Fruit fly (Drosophila melanogaster) whole organism, embryonic: Measurements from ENCODE around the gene CG7006.
A peak's percentile ranks its signal among the peaks of the same experiment; 100 is the strongest.

ENCODE experiments used
- Blimp-1 ChIP-seq: fragments of 200-800 bp; sonication (Bioruptor generic); optimal IDR thresholded peaks from 3 replicates; lab custom pipeline; 2018; ENCODE audit warnings: missing biosample characterization, missing genetic modification characterization, mild to moderate bottlenecking, moderate library complexity, missing genetic modification reagents
- CG10274 ChIP-seq: fragments of 200-800 bp; sonication (Bioruptor generic); optimal IDR thresholded peaks from 3 replicates; lab custom pipeline; 2017; ENCODE audit warnings: missing biosample characterization, mild to moderate bottlenecking, missing genetic modification characterization
- CG10366 ChIP-seq: fragments of 200-800 bp; sonication (Bioruptor generic); IDR thresholded peaks from 2 replicates; pipeline ENCODE4 v1.3.6; 2022; ENCODE audit warnings: missing biosample characterization, missing genetic modification characterization
- CG10543 ChIP-seq: fragments of 200-800 bp; sonication (Bioruptor generic); optimal IDR thresholded peaks from 3 replicates; lab custom pipeline; 2017; ENCODE audit warnings: missing biosample characterization, mild to moderate bottlenecking, missing genetic modification characterization, moderate library complexity
- CG12942 ChIP-seq: fragments of 200-800 bp; sonication (Bioruptor generic); optimal IDR thresholded peaks from 3 replicates; lab custom pipeline; 2016; ENCODE audit warnings: missing biosample characterization, missing genetic modification characterization
- CG15011 ChIP-seq: fragments of 200-800 bp; sonication (Bioruptor generic); optimal IDR thresholded peaks from 3 replicates; lab custom pipeline; 2018; ENCODE audit warnings: missing biosample characterization, mild to moderate bottlenecking, missing genetic modification characterization
- CG1529 ChIP-seq: fragments of 200-800 bp; sonication (Bioruptor generic); optimal IDR thresholded peaks from 3 replicates; lab custom pipeline; 2018; ENCODE audit warnings: missing biosample characterization, missing genetic modification characterization
- CG1603 ChIP-seq: fragments of 200-800 bp; sonication (Bioruptor generic); optimal IDR thresholded peaks from 2 replicates; lab custom pipeline; 2019; ENCODE audit warnings: missing biosample characterization, mild to moderate bottlenecking, missing genetic modification characterization, moderate library complexity
- CG16815 ChIP-seq: fragments of 200-800 bp; sonication (Bioruptor generic); optimal IDR thresholded peaks from 3 replicates; lab custom pipeline; 2017; ENCODE audit warnings: missing biosample characterization, mild to moderate bottlenecking, missing genetic modification characterization
- CG17328 ChIP-seq: fragments of 200-800 bp; sonication (Bioruptor generic); IDR thresholded peaks from 2 replicates; pipeline ENCODE4 v1.3.6; 2022; ENCODE audit warnings: missing biosample characterization, missing genetic modification characterization
- CG18011 ChIP-seq: fragments of 200-800 bp; sonication (Bioruptor generic); optimal IDR thresholded peaks from 2 replicates; lab custom pipeline; 2017; ENCODE audit warnings: missing biosample characterization, missing genetic modification characterization, mild to moderate bottlenecking, moderate library complexity, missing genotype
- CG18599 ChIP-seq: fragments of 200-800 bp; sonication (Bioruptor generic); optimal IDR thresholded peaks from 3 replicates; lab custom pipeline; 2017; ENCODE audit warnings: missing biosample characterization, missing genetic modification characterization, mild to moderate bottlenecking, moderate library complexity, missing genetic modification reagents
- CG18619 ChIP-seq: fragments of 200-800 bp; sonication (Bioruptor generic); optimal IDR thresholded peaks from 3 replicates; lab custom pipeline; 2017; ENCODE audit warnings: missing biosample characterization, mild to moderate bottlenecking, missing genetic modification characterization
- CG2120 ChIP-seq: fragments of 200-800 bp; sonication (Bioruptor generic); optimal IDR thresholded peaks from 3 replicates; lab custom pipeline; 2016; ENCODE audit warnings: missing biosample characterization, missing genetic modification characterization
- CG2202 ChIP-seq: fragments of 200-800 bp; sonication (Bioruptor generic); optimal IDR thresholded peaks from 2 replicates; lab custom pipeline; 2018; ENCODE audit warnings: missing biosample characterization, mild to moderate bottlenecking, missing genetic modification characterization
- CG2712 ChIP-seq: fragments of 200-800 bp; optimal IDR thresholded peaks from 3 replicates; lab custom pipeline; 2019; ENCODE audit warnings: missing biosample characterization, mild to moderate bottlenecking, missing genetic modification characterization, moderate library complexity
- CG3163 ChIP-seq: fragments of 200-800 bp; sonication (Bioruptor generic); optimal IDR thresholded peaks from 3 replicates; lab custom pipeline; 2016; ENCODE audit warnings: missing biosample characterization, missing genetic modification characterization
- CG33213 ChIP-seq: fragments of 200-800 bp; sonication (Bioruptor generic); optimal IDR thresholded peaks from 3 replicates; lab custom pipeline; 2016; ENCODE audit warnings: missing biosample characterization, missing genetic modification characterization
- CG6791 ChIP-seq: fragments of 200-800 bp; sonication (Bioruptor generic); IDR thresholded peaks from 3 replicates; pipeline ENCODE4 v1.3.6; 2022; ENCODE audit warnings: missing biosample characterization, missing genetic modification characterization; ENCODE audit not compliant: partially characterized antibody
- CG7963 ChIP-seq: fragments of 200-800 bp; sonication (Bioruptor generic); IDR thresholded peaks from 3 replicates; pipeline ENCODE4 v1.3.6; 2022; ENCODE audit warnings: missing biosample characterization, missing genetic modification characterization; ENCODE audit not compliant: partially characterized antibody
- CG8281 ChIP-seq: fragments of 200-800 bp; sonication (Bioruptor generic); optimal IDR thresholded peaks from 2 replicates; lab custom pipeline; 2018; ENCODE audit warnings: missing biosample characterization, mild to moderate bottlenecking, missing genetic modification characterization, moderate library complexity
- CG8290 ChIP-seq, 3 experiments: fragments of 200-800 bp; sonication (Bioruptor generic); optimal IDR thresholded peaks; 2 replicates each; lab custom pipeline; 2016 to 2019; ENCODE audit warnings: missing biosample characterization in 3 of 3, missing genetic modification characterization in 3 of 3, mild to moderate bottlenecking in 2 of 3, moderate library complexity in 1 of 3
- CG8924 ChIP-seq: fragments of 200-800 bp; optimal IDR thresholded peaks from 3 replicates; lab custom pipeline; 2019; ENCODE audit warnings: missing biosample characterization, mild to moderate bottlenecking, missing genetic modification characterization, moderate library complexity
- CG8944 ChIP-seq: fragments of 200-800 bp; sonication (Bioruptor generic); optimal IDR thresholded peaks from 3 replicates; lab custom pipeline; 2016; ENCODE audit warnings: missing biosample characterization, missing genetic modification characterization
- CG9797 ChIP-seq: fragments of 200-800 bp; sonication (Bioruptor generic); optimal IDR thresholded peaks from 3 replicates; lab custom pipeline; 2018; ENCODE audit warnings: missing biosample characterization, mild to moderate bottlenecking, missing genetic modification characterization
- CG9876 ChIP-seq: fragments of 200-800 bp; sonication (Bioruptor generic); optimal IDR thresholded peaks from 2 replicates; lab custom pipeline; 2016; ENCODE audit warnings: missing biosample characterization, missing genetic modification characterization
- Camta ChIP-seq: fragments of 200-800 bp; sonication (Bioruptor generic); optimal IDR thresholded peaks from 2 replicates; lab custom pipeline; 2016; ENCODE audit warnings: missing biosample characterization, missing genetic modification characterization
- CoRest ChIP-seq: fragments of 200-800 bp; sonication (Bioruptor generic); optimal IDR thresholded peaks from 3 replicates; lab custom pipeline; 2018; ENCODE audit warnings: missing biosample characterization, mild to moderate bottlenecking, missing genetic modification characterization, moderate library complexity
- Doc2 ChIP-seq: fragments of 200-800 bp; sonication (Bioruptor generic); IDR thresholded peaks from 2 replicates; pipeline ENCODE4 v1.3.6; 2022; ENCODE audit warnings: missing biosample characterization, missing genetic modification characterization
- GATAe ChIP-seq: fragments of 200-800 bp; sonication (Bioruptor generic); conservative IDR thresholded peaks from 2 replicates; pipeline ENCODE4 v1.3.6; 2022; ENCODE audit warnings: missing biosample characterization, missing genetic modification characterization
- Hr39 ChIP-seq: fragments of >200 bp; optimal IDR thresholded peaks from 2 replicates; lab custom pipeline; 2017
- Lim3 ChIP-seq: fragments of 200-800 bp; sonication (Bioruptor generic); IDR thresholded peaks from 2 replicates; pipeline ENCODE4 v1.3.6; 2022; ENCODE audit warnings: missing biosample characterization, missing genetic modification characterization
- MESR4 ChIP-seq: fragments of 200-800 bp; sonication (Bioruptor generic); optimal IDR thresholded peaks from 2 replicates; lab custom pipeline; 2018; ENCODE audit warnings: missing biosample characterization, mild to moderate bottlenecking, missing genetic modification characterization, moderate library complexity
- Nf-YB ChIP-seq: fragments of 200-800 bp; sonication (Bioruptor generic); optimal IDR thresholded peaks from 3 replicates; lab custom pipeline; 2019; ENCODE audit warnings: missing biosample characterization, mild to moderate bottlenecking, missing genetic modification characterization, moderate library complexity
- NfI ChIP-seq: fragments of 200-800 bp; sonication (Bioruptor generic); optimal IDR thresholded peaks from 3 replicates; lab custom pipeline; 2018; ENCODE audit warnings: missing biosample characterization, mild to moderate bottlenecking, missing genetic modification characterization, moderate library complexity
- Ptx1 ChIP-seq: fragments of 200-800 bp; sonication (Bioruptor generic); IDR thresholded peaks from 2 replicates; pipeline ENCODE4 v1.3.6; 2022; ENCODE audit warnings: missing biosample characterization, missing genetic modification characterization
- Ravus ChIP-seq: fragments of 200-800 bp; sonication (Bioruptor generic); IDR thresholded peaks from 2 replicates; pipeline ENCODE4 v1.3.6; 2022; ENCODE audit warnings: missing biosample characterization, missing genetic modification characterization
- Sox102F ChIP-seq: fragments of 200-800 bp; sonication (Bioruptor generic); optimal IDR thresholded peaks from 2 replicates; lab custom pipeline; 2018; ENCODE audit warnings: missing biosample characterization, mild to moderate bottlenecking, missing genetic modification characterization, moderate library complexity
- ab ChIP-seq: fragments of 200-800 bp; sonication (Bioruptor generic); optimal IDR thresholded peaks from 2 replicates; lab custom pipeline; 2016; ENCODE audit warnings: missing biosample characterization, missing genetic modification characterization
- abd-A ChIP-seq: fragments of 200-800 bp; sonication (Bioruptor generic); optimal IDR thresholded peaks from 3 replicates; lab custom pipeline; 2019; ENCODE audit warnings: missing biosample characterization, mild to moderate bottlenecking, missing genetic modification characterization, moderate library complexity
- ac ChIP-seq: fragments of 200-800 bp; sonication (Bioruptor generic); optimal IDR thresholded peaks from 3 replicates; lab custom pipeline; 2017; ENCODE audit warnings: missing biosample characterization, mild to moderate bottlenecking, missing genetic modification characterization
- cas ChIP-seq: fragments of 200-800 bp; sonication (Bioruptor generic); IDR thresholded peaks from 2 replicates; pipeline ENCODE4 v1.3.6; 2022; ENCODE audit warnings: missing biosample characterization, missing genetic modification characterization
- dmrt11E ChIP-seq: fragments of 200-800 bp; sonication (Bioruptor generic); optimal IDR thresholded peaks from 3 replicates; lab custom pipeline; 2018; ENCODE audit warnings: missing biosample characterization, mild to moderate bottlenecking, missing genetic modification characterization, moderate library complexity
- emc ChIP-seq: fragments of 200-800 bp; sonication (Bioruptor generic); optimal IDR thresholded peaks from 2 replicates; lab custom pipeline; 2016; ENCODE audit warnings: missing biosample characterization, missing genetic modification characterization
- ewg ChIP-seq: fragments of 200-800 bp; sonication (Bioruptor generic); optimal IDR thresholded peaks from 3 replicates; lab custom pipeline; 2017; ENCODE audit warnings: mild to moderate bottlenecking, missing biosample characterization, missing genetic modification reagents, missing genetic modification characterization
- ro ChIP-seq: fragments of 200-800 bp; sonication (Bioruptor generic); IDR thresholded peaks from 2 replicates; pipeline ENCODE4 v1.3.6; 2022; ENCODE audit warnings: missing biosample characterization, missing genetic modification characterization
- seq ChIP-seq: fragments of 200-800 bp; sonication (Bioruptor generic); IDR thresholded peaks from 2 replicates; pipeline ENCODE4 v1.3.6; 2022; ENCODE audit warnings: missing biosample characterization, missing genetic modification characterization
- stwl ChIP-seq: fragments of 200-800 bp; sonication (Bioruptor generic); optimal IDR thresholded peaks from 3 replicates; lab custom pipeline; 2018; ENCODE audit warnings: missing biosample characterization, mild to moderate bottlenecking, missing genetic modification characterization, moderate library complexity

The CG7006 gene

dm6 chr3R:24875939-24876842 lies 25.8 kb downstream of the CG7006 start, which contains the start of gene CG3744 (continued):
- peak; percentile 57 for TF ChIP-seq CG10274 (GFP tag; lab: Kevin White, UChicago)
- peak; percentile 27 for TF ChIP-seq CG3163 (GFP tag; lab: Kevin White, UChicago)
- TF ChIP-seq CG16815 (GFP tag; lab: Kevin White, UChicago): peak; percentile 86
- TF ChIP-seq MESR4 (GFP tag; lab: Kevin White, UChicago): peak; percentile 60
- peak; percentile 66 for TF ChIP-seq CG1603 (tag; lab: Kevin White, UChicago)
- peak; percentile 81 for TF ChIP-seq CG33213
- TF ChIP-seq CG15011 (GFP tag; lab: Kevin White, UChicago): peak; percentile 53
- peak; percentile 74 for TF ChIP-seq Nf-YB (GFP tag; lab: Kevin White, UChicago)
- TF ChIP-seq Ptx1 (GFP tag; lab: Robert Waterston, UW): peak; percentile 95
- peak; percentile 93 for TF ChIP-seq CG10543 (GFP tag; lab: Kevin White, UChicago)
- peak; percentile 93 for TF ChIP-seq CG18599 (GFP tag; lab: Kevin White, UChicago)
- peak; percentile 70 for TF ChIP-seq Lim3 (GFP tag; lab: Robert Waterston, UW)
- peak; percentile 69 for TF ChIP-seq CG8944 (GFP tag; lab: Kevin White, UChicago)
- peak; percentile 86 for TF ChIP-seq dmrt11E
- peak; percentile 83 for TF ChIP-seq CG8290 (GFP tag; optimal IDR thresholded peaks at IDR 0.05; lab: Kevin White, UChicago)
- TF ChIP-seq CG8290 (tag; optimal IDR thresholded peaks at IDR 0.05; lab: Kevin White, UChicago): peak in 1 of 2 experiments; percentile 17
- peak; percentile 87 for TF ChIP-seq CG12942 (GFP tag; lab: Kevin White, UChicago)
- peak; percentile 95 for TF ChIP-seq Blimp-1 (GFP tag; lab: Kevin White, UChicago)
- peak; percentile 78 for TF ChIP-seq ewg (GFP tag; lab: Kevin White, UChicago)
- peak; percentile 66 for TF ChIP-seq ab
- TF ChIP-seq GATAe (GFP tag; lab: Robert Waterston, UW): peak; percentile 77
- TF ChIP-seq ac (GFP tag; lab: Kevin White, UChicago): peak; percentile 20
- TF ChIP-seq NfI (GFP tag; lab: Kevin White, UChicago): peak; percentile 95
- TF ChIP-seq Hr39 (lab: Kevin White, UChicago): peak; percentile 94
- TF ChIP-seq emc (GFP tag; lab: Kevin White, UChicago): peak; percentile 6
- TF ChIP-seq CG7963 (GFP tag; lab: Robert Waterston, UW): peak; percentile 93
- TF ChIP-seq CG10366: peak; percentile 95
- peak; percentile 57 for TF ChIP-seq CG2202 (tag; lab: Kevin White, UChicago)
- TF ChIP-seq CG1529 (GFP tag; lab: Kevin White, UChicago): peak; percentile 66
- no peak for TF ChIP-seq abd-A (tag; lab: Kevin White, UChicago)
- TF ChIP-seq CG9876 (GFP tag; lab: Kevin White, UChicago): peak; percentile 41
- TF ChIP-seq CG8924: peak; percentile 90
- TF ChIP-seq CG17328 (GFP tag; lab: Robert Waterston, UW): peak; percentile 93
- peak; percentile 90 for TF ChIP-seq CG18619 (GFP tag; lab: Kevin White, UChicago)
- peak; percentile 90 for TF ChIP-seq Sox102F
- TF ChIP-seq CG2712 (tag; lab: Kevin White, UChicago): peak; percentile 94
- TF ChIP-seq Doc2 (GFP tag; lab: Robert Waterston, UW): peak; percentile 46
- TF ChIP-seq cas (GFP tag; lab: Robert Waterston, UW): peak; percentile 91
- TF ChIP-seq Ravus: peak; percentile 75
- TF ChIP-seq CG8281 (tag; lab: Kevin White, UChicago): peak; percentile 67
- TF ChIP-seq CG9797 (GFP tag; lab: Kevin White, UChicago): peak; percentile 80
- peak; percentile 93 for TF ChIP-seq CG6791
- peak; percentile 90 for TF ChIP-seq ro
- peak; percentile 82 for TF ChIP-seq seq (GFP tag; lab: Robert Waterston, UW)
- TF ChIP-seq stwl (tag; lab: Kevin White, UChicago): peak; percentile 29
- peak; percentile 92 for TF ChIP-seq CG2120 (GFP tag; lab: Kevin White, UChicago)
- peak; percentile 93 for TF ChIP-seq CoRest
- peak; percentile 46 for TF ChIP-seq Camta (GFP tag; lab: Kevin White, UChicago)
- peak; percentile 73 for TF ChIP-seq CG18011 (GFP tag; lab: Kevin White, UChicago)
